Worm (Caenorhabditis elegans) whole organism, young adult: ENCODE measurements around the gene otpl-3.
A peak's percentile ranks its signal among the peaks of the same experiment; 100 is the strongest.

ENCODE experiments used
- B0019.2 ChIP-seq: fragments of 200-800 bp; sonication (Bioruptor generic); conservative IDR thresholded peaks from 2 replicates; pipeline ENCODE4 v1.3.6; 2022; ENCODE audit warnings: missing genetic modification reagents, missing genetic modification characterization, missing compliant biosample characterization
- ceh-27 ChIP-seq: fragments of 200-800 bp; sonication (Bioruptor generic); optimal IDR thresholded peaks from 2 replicates; lab custom pipeline; 2018; ENCODE audit warnings: mild to moderate bottlenecking, missing genetic modification characterization, moderate library complexity, missing compliant biosample characterization
- die-1 ChIP-seq: sonication (generic microtip); optimal IDR thresholded peaks from 2 replicates; lab custom pipeline; 2016; ENCODE audit warnings: missing genotype, mild to moderate bottlenecking, missing genetic modification characterization, missing compliant biosample characterization
- let-526 ChIP-seq: fragments of 200-800 bp; sonication (Bioruptor generic); IDR thresholded peaks from 2 replicates; pipeline ENCODE4 v1.3.6; 2022; ENCODE audit warnings: missing genetic modification reagents, missing genetic modification characterization, missing compliant biosample characterization
- lin-26 ChIP-seq: fragments of 200-800 bp; sonication (Bioruptor generic); IDR thresholded peaks from 2 replicates; pipeline ENCODE4 v1.3.6; 2022; ENCODE audit warnings: missing genetic modification reagents, missing genetic modification characterization, missing compliant biosample characterization
- lin-35 ChIP-seq, 3 experiments: fragments of 150-350 bp in 2 of 3; sonication (generic microtip) in 1 of 3; optimal IDR thresholded peaks; 2 replicates each; lab custom pipeline; 2014 to 2018; ENCODE audit warnings: missing biosample characterization in 3 of 3, missing genetic modification characterization in 3 of 3, missing genetic modification reagents in 3 of 3
- mes-4 ChIP-seq: sonication (generic microtip); optimal IDR thresholded peaks from 2 replicates; lab custom pipeline; 2016; ENCODE audit warnings: missing genotype, missing genetic modification characterization, missing compliant biosample characterization
- nfyb-1 ChIP-seq: fragments of 200-800 bp; sonication (Bioruptor generic); IDR thresholded peaks from 2 replicates; pipeline ENCODE4 v1.3.6; 2022; ENCODE audit warnings: missing genetic modification reagents, missing genetic modification characterization, missing compliant biosample characterization
- nhr-80 ChIP-seq: sonication (generic microtip); optimal IDR thresholded peaks from 2 replicates; lab custom pipeline; 2016; ENCODE audit warnings: missing genetic modification characterization, missing compliant biosample characterization
- repo-1 ChIP-seq: sonication (generic microtip); optimal IDR thresholded peaks from 2 replicates; lab custom pipeline; 2017; ENCODE audit warnings: mild to moderate bottlenecking, missing genetic modification characterization, missing compliant biosample characterization
- unc-62 ChIP-seq: fragments of 150-350 bp; optimal IDR thresholded peaks from 2 replicates; lab custom pipeline; 2014; ENCODE audit warnings: missing biosample characterization, missing genetic modification reagents, missing genetic modification characterization
- ztf-25 ChIP-seq: fragments of 200-800 bp; sonication (Bioruptor generic); IDR thresholded peaks from 2 replicates; pipeline ENCODE4 v1.3.6; 2022; ENCODE audit warnings: missing genetic modification reagents, missing genetic modification characterization, missing compliant biosample characterization

DNA sequence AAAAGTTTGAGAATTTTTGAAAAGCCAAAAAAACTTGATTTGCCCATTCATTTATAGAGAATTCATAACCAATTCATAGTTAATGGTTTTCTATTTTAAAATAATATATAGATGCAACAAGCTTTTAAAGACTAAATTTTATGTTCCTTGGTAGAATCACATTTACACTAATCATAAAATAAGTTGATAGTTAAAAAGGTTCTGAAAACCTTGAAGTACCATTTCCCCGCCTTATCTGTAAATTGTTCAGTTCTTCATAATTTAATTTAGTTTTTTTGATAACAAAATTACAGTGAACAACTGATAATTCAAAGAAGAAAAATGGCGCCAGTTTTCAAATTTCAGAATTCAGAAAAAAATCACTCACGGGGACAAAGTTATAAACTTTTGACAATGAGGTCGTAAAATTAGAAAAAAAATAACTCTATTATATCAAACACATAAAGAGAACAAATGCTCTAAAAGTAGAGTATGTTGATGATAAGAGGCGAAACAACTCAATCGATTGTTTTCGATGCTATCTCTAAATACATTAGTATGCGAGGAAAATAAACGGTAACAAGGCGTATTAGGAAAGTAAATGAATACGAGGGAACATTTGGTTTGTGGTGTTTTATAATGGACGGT, 39.2 kb downstream of the otpl-3 start, which contains the start of gene F41C6.7:
- TF ChIP-seq let-526 (no peak), ceh-27 (GFP tag; lab: Kevin White, UChicago) (no peak), unc-62 (no peak), mes-4 (no peak), ztf-25 (no peak), die-1 (no peak), lin-35 (GFP tag; optimal IDR thresholded peaks at IDR 0.05; lab: Kevin White, UChicago) (no peak), repo-1 (tag; lab: Kevin White, UChicago) (no peak), nhr-80 (tag; lab: Kevin White, UChicago) (peak; percentile 40), nfyb-1 (GFP tag; lab: Robert Waterston, UW) (no peak), lin-26 (GFP tag; lab: Robert Waterston, UW) (no peak), B0019.2 (GFP tag; lab: Robert Waterston, UW) (no peak)
